Worm (Caenorhabditis elegans): ENCODE measurements around the gene spl-2.

ce11 chrV:9123186-9123585, 23.5 kb downstream of the spl-2 start, which contains the start of gene F21C10.11:
- no peak for TF ChIP-seq F49E8.2 (tag; optimal IDR thresholded peaks at IDR 0.05; ENCODE audit: borderline replicate concordance)
- TF ChIP-seq egl-27 (tag; optimal IDR thresholded peaks at IDR 0.05), result no peak
- TF ChIP-seq nhr-6 (tag; optimal IDR thresholded peaks at IDR 0.05), result no peak
